Worm (Caenorhabditis elegans) whole organism, L2 larva: ENCODE data around the gene C07G1.15.

Experiments used
- C34F6.9 ChIP-seq: fragments of 150-350 bp; optimal IDR thresholded peaks from 2 replicates; lab custom pipeline; 2014; ENCODE audit warnings: missing biosample characterization, missing genetic modification characterization
- F13H6.1 ChIP-seq: sonication (generic microtip); optimal IDR thresholded peaks from 2 replicates; lab custom pipeline; 2016; ENCODE audit warnings: missing genetic modification characterization, missing compliant biosample characterization
- Y55F3AM.14 ChIP-seq: fragments of 200-800 bp; sonication (Bioruptor generic); optimal IDR thresholded peaks from 2 replicates; lab custom pipeline; 2018; ENCODE audit warnings: mild to moderate bottlenecking, missing genetic modification characterization, missing compliant biosample characterization
- ZK546.5 ChIP-seq: sonication (generic microtip); optimal IDR thresholded peaks from 2 replicates; lab custom pipeline; 2017; ENCODE audit warnings: missing biosample characterization, missing genetic modification characterization
- alr-1 ChIP-seq: fragments of 150-350 bp; optimal IDR thresholded peaks from 2 replicates; lab custom pipeline; 2014; ENCODE audit warnings: missing biosample characterization, missing genetic modification characterization
- ama-1 ChIP-seq: fragments of 150-350 bp; optimal IDR thresholded peaks from 2 replicates; lab custom pipeline; 2018; ENCODE audit warnings: inconsistent platforms
- blmp-1 ChIP-seq: sonication (generic microtip); optimal IDR thresholded peaks from 2 replicates; lab custom pipeline; 2017; ENCODE audit warnings: missing genetic modification characterization, mild to moderate bottlenecking, missing compliant biosample characterization, antibody characterized with exemption, moderate library complexity; ENCODE audit not compliant: insufficient read depth
- ceh-16 ChIP-seq: fragments of 150-350 bp; optimal IDR thresholded peaks from 2 replicates; lab custom pipeline; 2014; ENCODE audit warnings: missing biosample characterization, missing genetic modification characterization
- crh-2 ChIP-seq: sonication (generic microtip); optimal IDR thresholded peaks from 2 replicates; lab custom pipeline; 2017; ENCODE audit warnings: missing biosample characterization, missing genetic modification characterization
- dmd-4 ChIP-seq: sonication (generic microtip); optimal IDR thresholded peaks from 2 replicates; lab custom pipeline; 2017; ENCODE audit warnings: missing biosample characterization, missing genetic modification characterization
- elt-1 ChIP-seq: fragments of 150-350 bp; optimal IDR thresholded peaks from 2 replicates; lab custom pipeline; 2014; ENCODE audit warnings: missing biosample characterization, missing genetic modification characterization
- elt-3 ChIP-seq: sonication (generic microtip); optimal IDR thresholded peaks from 2 replicates; lab custom pipeline; 2017; ENCODE audit warnings: missing biosample characterization, missing genetic modification characterization
- fos-1 ChIP-seq: fragments of 150-350 bp; optimal IDR thresholded peaks from 2 replicates; lab custom pipeline; 2014; ENCODE audit warnings: missing biosample characterization, missing genetic modification characterization
- lin-13 ChIP-seq: fragments of 150-350 bp; optimal IDR thresholded peaks from 2 replicates; lab custom pipeline; 2014; ENCODE audit warnings: missing biosample characterization, missing genetic modification reagents, missing genetic modification characterization
- lin-39 ChIP-seq: fragments of 150-350 bp; optimal IDR thresholded peaks from 2 replicates; lab custom pipeline; 2014; ENCODE audit warnings: missing biosample characterization, missing genetic modification reagents, missing genetic modification characterization
- lsy-2 ChIP-seq, 2 experiments: fragments of 150-350 bp in 1 of 2; sonication (generic microtip) in 1 of 2; optimal IDR thresholded peaks; 2 replicates each; lab custom pipeline; 2014 to 2017; ENCODE audit warnings: missing biosample characterization in 2 of 2, missing genetic modification characterization in 2 of 2
- mab-5 ChIP-seq: fragments of 150-350 bp; optimal IDR thresholded peaks from 2 replicates; lab custom pipeline; 2014; ENCODE audit warnings: missing biosample characterization, missing genetic modification characterization
- mbf-1 ChIP-seq: sonication (generic microtip); optimal IDR thresholded peaks from 2 replicates; lab custom pipeline; 2017; ENCODE audit warnings: missing biosample characterization, missing genetic modification characterization
- mdl-1 ChIP-seq, 2 experiments: fragments of 150-350 bp in 1 of 2; sonication (generic microtip) in 1 of 2; optimal IDR thresholded peaks; 2 replicates each; lab custom pipeline; 2017; ENCODE audit warnings: missing biosample characterization in 2 of 2, missing genetic modification characterization in 2 of 2
- nhr-129 ChIP-seq: fragments of 150-350 bp; optimal IDR thresholded peaks from 2 replicates; lab custom pipeline; 2014; ENCODE audit warnings: missing biosample characterization, missing genetic modification characterization
- nhr-21 ChIP-seq: fragments of 150-350 bp; optimal IDR thresholded peaks from 2 replicates; lab custom pipeline; 2014; ENCODE audit warnings: missing biosample characterization, missing genetic modification characterization
- nhr-23 ChIP-seq: fragments of 150-350 bp; optimal IDR thresholded peaks from 2 replicates; lab custom pipeline; 2014; ENCODE audit warnings: missing biosample characterization, missing genetic modification reagents, missing genetic modification characterization
- nhr-237 ChIP-seq: fragments of 150-350 bp; optimal IDR thresholded peaks from 2 replicates; lab custom pipeline; 2014; ENCODE audit warnings: missing biosample characterization, missing genetic modification characterization
- nhr-6 ChIP-seq: fragments of 150-350 bp; optimal IDR thresholded peaks from 2 replicates; lab custom pipeline; 2014; ENCODE audit warnings: missing biosample characterization, missing genetic modification characterization
- nhr-77 ChIP-seq: fragments of 150-350 bp; optimal IDR thresholded peaks from 2 replicates; lab custom pipeline; 2014; ENCODE audit warnings: missing biosample characterization, missing genetic modification characterization
- peb-1 ChIP-seq: fragments of 150-350 bp; optimal IDR thresholded peaks from 2 replicates; lab custom pipeline; 2014; ENCODE audit warnings: missing biosample characterization, missing genetic modification characterization
- sem-4 ChIP-seq: fragments of 150-350 bp; optimal IDR thresholded peaks from 2 replicates; lab custom pipeline; 2014; ENCODE audit warnings: missing biosample characterization, missing genetic modification reagents, missing genetic modification characterization
- skn-1 ChIP-seq: sonication (generic microtip); optimal IDR thresholded peaks from 2 replicates; lab custom pipeline; 2017; ENCODE audit warnings: missing biosample characterization, missing genetic modification characterization
- sma-3 ChIP-seq: sonication (generic microtip); optimal IDR thresholded peaks from 2 replicates; lab custom pipeline; 2016; ENCODE audit warnings: missing genetic modification reagents, missing genetic modification characterization, missing compliant biosample characterization
- sma-9 ChIP-seq, 2 experiments: fragments of 150-350 bp in 1 of 2; sonication (generic microtip) in 1 of 2; optimal IDR thresholded peaks; 2 replicates each; lab custom pipeline; 2014 to 2016; ENCODE audit warnings: missing genetic modification characterization in 2 of 2, mild to moderate bottlenecking in 1 of 2, missing biosample characterization in 1 of 2, missing compliant biosample characterization in 1 of 2, missing genetic modification reagents in 1 of 2, moderate library complexity in 1 of 2
- unc-55 ChIP-seq: fragments of 150-350 bp; sonication (generic microtip); optimal IDR thresholded peaks from 3 replicates; lab custom pipeline; 2014; ENCODE audit warnings: missing biosample characterization, missing genetic modification reagents, missing genetic modification characterization
- unc-62 ChIP-seq: fragments of 150-350 bp; optimal IDR thresholded peaks from 2 replicates; lab custom pipeline; 2014; ENCODE audit warnings: missing biosample characterization, missing genetic modification reagents, missing genetic modification characterization
- zag-1 ChIP-seq: fragments of 150-350 bp; optimal IDR thresholded peaks from 2 replicates; lab custom pipeline; 2014; ENCODE audit warnings: missing biosample characterization, missing genetic modification characterization
- ztf-1 ChIP-seq: fragments of 200-800 bp; sonication (Bioruptor generic); conservative IDR thresholded peaks from 2 replicates; pipeline ENCODE4 v1.3.6; 2022; ENCODE audit warnings: missing genetic modification characterization, missing compliant biosample characterization
- ztf-11 ChIP-seq: sonication (generic microtip); optimal IDR thresholded peaks from 2 replicates; lab custom pipeline; 2017; ENCODE audit warnings: missing biosample characterization, missing genetic modification characterization
- ztf-4 ChIP-seq: fragments of 150-350 bp; optimal IDR thresholded peaks from 2 replicates; lab custom pipeline; 2014; ENCODE audit warnings: missing biosample characterization, missing genetic modification characterization

The C07G1.15 gene

DNA sequence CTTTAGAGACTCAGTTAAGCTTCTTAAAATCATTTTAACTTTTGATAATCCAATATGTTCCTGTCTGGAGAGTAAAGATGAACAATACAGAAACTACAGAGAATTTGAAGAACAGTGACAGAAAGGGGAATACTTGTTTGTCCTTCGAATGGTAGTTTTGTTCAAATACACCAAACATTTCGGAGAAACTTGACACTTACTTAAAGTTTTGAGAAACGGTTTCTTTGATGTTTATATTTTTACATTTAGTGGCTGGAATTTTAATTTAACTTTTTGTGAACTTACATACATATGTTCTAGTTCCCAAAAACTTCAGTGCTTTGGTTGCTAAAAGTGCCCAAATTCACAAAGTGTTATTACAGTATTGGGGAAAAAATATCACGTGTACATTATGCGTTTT, 12.6 kb upstream of the C07G1.15 start, which contains the start of gene B0218.5:
Gene B0218.5 (minus strand): TSS at position 101 of the 400 bp plus-strand sequence.
- TF ChIP-seq nhr-23 (tag; lab: Kevin White, UChicago) = no peak
- no peak for TF ChIP-seq sma-3 (GFP tag; lab: Kevin White, UChicago)
- TF ChIP-seq sma-9 (GFP tag; optimal IDR thresholded peaks at IDR 0.05; lab: Kevin White, UChicago) = no peak
- no peak for TF ChIP-seq sma-9 (tag; optimal IDR thresholded peaks at IDR 0.05; lab: Kevin White, UChicago)
- no peak for TF ChIP-seq ZK546.5
- TF ChIP-seq ceh-16 (tag; lab: Kevin White, UChicago) = no peak
- no peak for TF ChIP-seq nhr-237 (tag; lab: Kevin White, UChicago)
- no peak for TF ChIP-seq ztf-1 (GFP tag; lab: Robert Waterston, UW)
- TF ChIP-seq skn-1 (tag; lab: Kevin White, UChicago) = no peak
- TF ChIP-seq alr-1 (tag; lab: Kevin White, UChicago) = no peak
- no peak for TF ChIP-seq unc-55 (GFP tag; lab: Kevin White, UChicago)
- TF ChIP-seq elt-3 (tag; lab: Kevin White, UChicago) = no peak
- TF ChIP-seq lin-39 = no peak
- no peak for TF ChIP-seq elt-1 (tag; lab: Kevin White, UChicago)
- TF ChIP-seq C34F6.9 (tag; lab: Kevin White, UChicago) = no peak
- TF ChIP-seq lin-13 (GFP tag; lab: Kevin White, UChicago) = no peak
- no peak for TF ChIP-seq lsy-2 (tag; optimal IDR thresholded peaks at IDR 0.05; lab: Kevin White, UChicago)
- no peak for TF ChIP-seq mbf-1
- TF ChIP-seq nhr-21 (tag; lab: Kevin White, UChicago) = no peak

DNA sequence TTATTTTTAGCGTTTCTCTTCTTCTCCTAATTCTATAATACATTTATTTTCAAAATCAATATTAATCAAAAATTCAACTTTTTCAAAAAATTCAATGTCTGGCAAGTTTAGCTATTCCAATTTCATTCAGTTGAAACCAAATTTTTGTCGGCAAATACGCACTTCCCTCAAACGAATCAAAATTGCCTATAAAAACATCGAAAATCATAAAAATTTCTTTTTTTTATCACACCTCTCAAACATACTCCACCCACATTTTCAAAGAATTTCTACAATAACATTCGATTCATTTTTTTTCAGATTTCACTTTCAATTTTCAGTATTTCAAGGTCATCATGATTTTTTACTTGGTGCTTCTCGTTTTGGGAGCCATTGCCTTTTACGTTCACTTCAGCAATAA, 10.7 kb upstream of the C07G1.15 start, which contains the start of gene faah-1:
Gene faah-1 (plus strand): TSS at position 301 of the 400 bp plus-strand sequence.
- TF ChIP-seq sma-3 (GFP tag; lab: Kevin White, UChicago) (no peak), mbf-1 (no peak), ama-1 (lab: Kevin White, UChicago) (no peak), dmd-4 (no peak), nhr-237 (tag; lab: Kevin White, UChicago) (no peak), blmp-1 (no peak), ztf-4 (no peak), F13H6.1 (tag; lab: Kevin White, UChicago) (no peak), crh-2 (tag; lab: Kevin White, UChicago) (no peak), nhr-21 (tag; lab: Kevin White, UChicago) (no peak), skn-1 (tag; lab: Kevin White, UChicago) (no peak), Y55F3AM.14 (no peak), ztf-11 (no peak), sma-9 (GFP tag; optimal IDR thresholded peaks at IDR 0.05; lab: Kevin White, UChicago) (no peak), sma-9 (tag; optimal IDR thresholded peaks at IDR 0.05; lab: Kevin White, UChicago) (no peak), mdl-1 (tag; optimal IDR thresholded peaks at IDR 0.05; lab: Kevin White, UChicago) (no peak), nhr-77 (tag; lab: Kevin White, UChicago) (no peak), peb-1 (tag; lab: Kevin White, UChicago) (no peak), alr-1 (tag; lab: Kevin White, UChicago) (no peak), unc-62 (no peak)

DNA sequence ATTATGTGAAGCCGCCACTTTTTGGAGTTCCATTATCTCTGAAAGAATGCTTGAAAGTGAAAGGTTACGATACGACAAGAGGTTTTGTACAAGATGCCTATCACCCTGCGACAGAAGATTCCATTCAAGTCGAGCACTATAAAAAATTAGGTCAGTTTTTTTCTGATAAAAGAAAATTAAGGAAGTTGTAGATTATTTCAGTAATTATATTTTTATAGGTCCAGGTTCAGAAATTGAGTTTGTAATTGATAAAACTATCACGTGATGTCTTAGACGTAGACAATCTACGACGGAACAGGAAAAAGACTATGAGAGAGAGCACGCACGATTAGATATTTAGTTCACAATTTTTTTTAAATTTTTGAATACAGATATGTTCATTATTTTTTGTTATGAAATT, 9.8 kb upstream of the C07G1.15 start:
- TF ChIP-seq Y55F3AM.14 = no peak
- no peak for TF ChIP-seq ztf-4
- TF ChIP-seq lsy-2 (tag; optimal IDR thresholded peaks at IDR 0.05; lab: Kevin White, UChicago) = no peak
- peak; percentile 1 for TF ChIP-seq fos-1 (tag; lab: Kevin White, UChicago)
- TF ChIP-seq ztf-11 = no peak
- no peak for TF ChIP-seq nhr-129
- no peak for TF ChIP-seq zag-1 (tag; lab: Kevin White, UChicago)
- TF ChIP-seq, all 48 proteins: peak for 1

DNA sequence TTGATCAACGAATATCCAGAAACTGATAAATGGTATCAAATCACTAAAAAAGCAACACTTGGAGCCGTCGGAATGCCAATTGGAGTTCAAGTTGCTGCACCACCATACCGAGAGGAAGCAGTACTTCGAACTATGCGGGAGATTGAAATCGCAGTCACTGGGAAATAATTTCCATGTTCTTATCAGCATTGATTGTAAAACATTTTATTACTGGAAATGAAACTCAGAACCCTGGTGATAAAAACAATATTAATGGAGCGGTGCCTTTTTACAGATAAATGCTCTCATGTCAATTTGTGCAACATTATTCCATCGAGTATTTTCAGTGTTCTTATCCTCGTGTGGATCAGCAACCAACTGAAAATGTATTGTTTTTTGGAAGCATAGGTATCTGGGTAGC, 8.0 kb upstream of the C07G1.15 start:
- TF ChIP-seq nhr-23 (tag; lab: Kevin White, UChicago) (no peak), fos-1 (tag; lab: Kevin White, UChicago) (peak; percentile 52)

DNA sequence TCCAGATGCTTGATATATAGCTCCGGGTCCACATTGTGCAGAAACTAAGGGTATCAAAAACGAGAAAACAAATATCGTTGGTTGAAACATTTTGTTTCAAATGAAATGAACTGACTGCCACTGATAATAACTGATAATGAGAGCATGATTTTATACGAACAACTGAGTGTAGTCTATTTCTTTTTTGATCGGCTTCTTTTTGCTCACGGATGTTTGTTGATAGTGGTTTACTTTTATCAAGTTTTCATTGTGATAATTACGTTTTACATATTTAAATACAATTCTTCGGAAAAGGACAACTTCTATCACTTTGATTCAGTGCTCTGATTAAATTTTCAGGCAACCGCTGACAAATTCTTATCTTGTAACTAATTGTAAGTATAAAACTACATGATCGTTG, 6.1 kb upstream of the C07G1.15 start, which contains the start of gene clec-51:
Gene clec-51 (minus strand): TSS at position 114 of the 400 bp plus-strand sequence.
- no peak for TF ChIP-seq dmd-4
- no peak for TF ChIP-seq C34F6.9 (tag; lab: Kevin White, UChicago)
- TF ChIP-seq skn-1 (tag; lab: Kevin White, UChicago) = peak; percentile 2
- peak; percentile 63 for TF ChIP-seq fos-1 (tag; lab: Kevin White, UChicago)
- TF ChIP-seq ceh-16 (tag; lab: Kevin White, UChicago) = no peak
- no peak for TF ChIP-seq mab-5
- TF ChIP-seq sma-9 (GFP tag; optimal IDR thresholded peaks at IDR 0.05; lab: Kevin White, UChicago) = peak; percentile 26
- no peak for TF ChIP-seq sma-9 (tag; optimal IDR thresholded peaks at IDR 0.05; lab: Kevin White, UChicago)
- no peak for TF ChIP-seq nhr-6 (tag; lab: Kevin White, UChicago)
- TF ChIP-seq nhr-129 = no peak
- no peak for TF ChIP-seq nhr-23 (tag; lab: Kevin White, UChicago)
- no peak for TF ChIP-seq sem-4 (tag; lab: Kevin White, UChicago)
- no peak for TF ChIP-seq ama-1 (lab: Kevin White, UChicago)
